Worm (Caenorhabditis elegans): ENCODE results near the gene F36G9.13.
A peak's percentile ranks its signal among the peaks of the same experiment; 100 is the strongest.

Gene F36G9.13

ce11 chrV:15950903-15951302, 32.2 kb upstream of the F36G9.13 start, which contains the start of gene srw-59:
Gene srw-59, minus strand, starts transcription at chrV:15951003.
- TF ChIP-seq lin-38 (GFP tag; IDR thresholded peaks at IDR 0.05): no peak
- no peak for TF ChIP-seq zfp-2 (tag; optimal IDR thresholded peaks at IDR 0.05)
- TF ChIP-seq unc-39 (tag; optimal IDR thresholded peaks at IDR 0.05): no peak
- TF ChIP-seq tag-97 (GFP tag; IDR thresholded peaks at IDR 0.05): no peak
- no peak for TF ChIP-seq Y5F2A.4 (GFP tag; optimal IDR thresholded peaks at IDR 0.05)
- TF ChIP-seq ceh-20 (GFP tag; IDR thresholded peaks at IDR 0.05): no peak

DNA sequence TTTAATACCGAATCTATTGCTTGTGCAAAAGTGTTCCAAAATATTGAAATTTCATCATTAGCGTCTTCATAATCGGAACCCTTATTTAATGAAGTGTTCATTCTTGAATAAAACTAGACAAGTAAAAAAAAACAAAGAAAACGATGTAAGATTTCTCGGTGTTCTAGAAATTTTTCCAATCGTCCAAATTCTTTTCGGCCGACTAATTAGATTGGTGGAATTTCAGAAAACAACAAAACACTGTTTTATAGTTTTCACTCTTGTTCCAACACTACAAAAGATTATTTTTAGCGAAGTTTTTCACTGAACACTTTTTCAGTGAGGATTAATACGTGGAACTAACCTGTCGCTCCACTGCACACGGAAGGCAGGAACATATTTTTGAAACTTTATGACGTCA, 30.3 kb upstream of the F36G9.13 start, which contains the start of gene srw-56:
Gene srw-56 (minus strand): TSS at position 101 of the 400 bp plus-strand sequence.
- TF ChIP-seq ama-1 (optimal IDR thresholded peaks at IDR 0.05) (no peak), nhr-76 (tag; optimal IDR thresholded peaks at IDR 0.05) (no peak), php-3 (GFP tag; IDR thresholded peaks at IDR 0.05) (no peak), gei-8 (GFP tag; optimal IDR thresholded peaks at IDR 0.05) (no peak), unc-62 (GFP tag; optimal IDR thresholded peaks at IDR 0.05 in 1 of 2) (no peak), unc-62 (tag; optimal IDR thresholded peaks at IDR 0.05) (no peak), Y105C5A.15 (GFP tag; IDR thresholded peaks at IDR 0.05) (no peak), egl-43 (GFP tag; IDR thresholded peaks at IDR 0.05) (no peak), snpc-1.2 (GFP tag; IDR thresholded peaks at IDR 0.05) (no peak), lin-15B (tag; optimal IDR thresholded peaks at IDR 0.05) (no peak), daf-8 (GFP tag; IDR thresholded peaks at IDR 0.05) (no peak), mxl-2 (GFP tag; conservative IDR thresholded peaks at IDR 0.05) (no peak), sdz-12 (GFP tag; optimal IDR thresholded peaks at IDR 0.05) (no peak), lsy-2 (tag; optimal IDR thresholded peaks at IDR 0.05) (no peak), dmd-9 (GFP tag; IDR thresholded peaks at IDR 0.05) (no peak), nhr-10 (tag; optimal IDR thresholded peaks at IDR 0.05) (no peak), F37D6.2 (tag; optimal IDR thresholded peaks at IDR 0.05) (no peak), arid-1 (GFP tag; conservative IDR thresholded peaks at IDR 0.05) (no peak)

- TF ChIP-seq snpc-1.2 (GFP tag; IDR thresholded peaks at IDR 0.05) (no peak), ZK546.5 (tag; optimal IDR thresholded peaks at IDR 0.05) (no peak), ceh-62 (tag; optimal IDR thresholded peaks at IDR 0.05) (no peak), dmd-6 (GFP tag; IDR thresholded peaks at IDR 0.05) (no peak), set-16 (GFP tag; IDR thresholded peaks at IDR 0.05) (no peak), lir-3 (tag; optimal IDR thresholded peaks at IDR 0.05) (no peak), nhr-102 (tag; optimal IDR thresholded peaks at IDR 0.05) (no peak), tag-97 (GFP tag; IDR thresholded peaks at IDR 0.05) (no peak)
Measured at ce11 chrV:15954932-15955331, 28.2 kb upstream of the F36G9.13 start, which contains the start of gene srw-57. Gene srw-57, minus strand, starts transcription at chrV:15955032.

DNA sequence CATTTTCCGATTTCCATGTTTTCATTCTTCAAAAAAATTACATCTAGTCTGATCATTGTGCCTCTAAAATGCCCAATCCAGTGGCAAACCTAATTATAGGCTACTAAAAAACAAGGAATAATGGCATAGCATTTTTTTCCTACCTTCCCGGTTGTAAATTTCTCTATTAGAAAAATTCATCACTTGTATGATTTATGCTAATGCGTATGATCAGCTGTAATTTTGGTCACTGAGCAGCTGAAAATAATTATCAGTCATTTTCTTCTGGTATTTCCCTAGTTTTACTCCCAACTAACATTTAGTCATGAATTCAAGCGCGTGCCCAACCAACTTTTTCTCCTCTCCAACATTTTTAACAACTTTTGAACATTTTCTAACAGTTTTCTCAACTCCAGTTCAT, 27.6 kb upstream of the F36G9.13 start, which contains the start of gene srh-186:
Gene srh-186 (plus strand): TSS at position 301 of the 400 bp plus-strand sequence.
- TF ChIP-seq mes-2 (tag; optimal IDR thresholded peaks at IDR 0.05; ENCODE audit: poor library complexity, severe bottlenecking) (no peak), aha-1 (tag) (peak; percentile 29), nhr-28 (tag; optimal IDR thresholded peaks at IDR 0.05) (no peak), ceh-62 (tag; optimal IDR thresholded peaks at IDR 0.05) (no peak), rbr-2 (tag; optimal IDR thresholded peaks at IDR 0.05) (no peak), snpc-4 (tag; optimal IDR thresholded peaks at IDR 0.05) (no peak), ctbp-1 (GFP tag; IDR thresholded peaks at IDR 0.05) (no peak), daf-12 (tag; optimal IDR thresholded peaks at IDR 0.05) (no peak), F44E2.7 (GFP tag; IDR thresholded peaks at IDR 0.05) (no peak)
